Worm (Caenorhabditis elegans): Measurements from ENCODE around the gene F46B3.16.

DNA sequence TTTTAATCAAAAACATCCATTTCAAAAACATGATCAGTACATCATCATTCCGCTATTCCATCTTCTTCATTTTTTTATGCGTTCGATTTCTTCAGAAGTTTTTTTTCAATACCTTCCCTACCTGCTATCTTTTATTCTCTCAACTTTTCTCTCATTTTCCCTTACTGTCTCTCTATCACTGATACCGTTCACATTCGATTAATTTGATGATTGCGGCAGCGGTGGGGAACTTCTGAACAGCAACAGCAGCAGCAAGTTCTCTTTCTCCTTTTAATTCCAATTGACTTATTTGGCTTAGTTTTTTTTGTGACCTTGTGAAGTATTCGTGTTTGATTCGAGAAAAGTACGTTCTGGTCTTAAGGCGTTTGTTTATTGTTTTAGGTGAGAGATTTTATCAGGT is 14.4 kb downstream of the F46B3.16 start:
- TF ChIP-seq unc-62 (GFP tag; optimal IDR thresholded peaks at IDR 0.05) (no peak), ama-1 (optimal IDR thresholded peaks at IDR 0.05) (no peak), ama-1 (GFP tag; optimal IDR thresholded peaks at IDR 0.05) (no peak), madf-8 (GFP tag; conservative IDR thresholded peaks at IDR 0.05) (no peak), ceh-40 (GFP tag; IDR thresholded peaks at IDR 0.05) (no peak), snpc-1.1 (tag; optimal IDR thresholded peaks at IDR 0.05; ENCODE audit: insufficient read depth) (no peak), nfya-1 (tag; optimal IDR thresholded peaks at IDR 0.05; ENCODE audit: borderline replicate concordance, insufficient read depth) (no peak), egrh-3 (GFP tag; IDR thresholded peaks at IDR 0.05) (no peak), mel-28 (tag; optimal IDR thresholded peaks at IDR 0.05; ENCODE audit: borderline replicate concordance) (no peak), F23B12.7 (tag; optimal IDR thresholded peaks at IDR 0.05; ENCODE audit: insufficient read depth) (no peak), C17E4.6 (GFP tag; IDR thresholded peaks at IDR 0.05) (no peak), sptf-2 (GFP tag; optimal IDR thresholded peaks at IDR 0.05) (no peak), attf-3 (GFP tag; conservative IDR thresholded peaks at IDR 0.05) (no peak), Y95B8A.8 (GFP tag; IDR thresholded peaks at IDR 0.05) (no peak), repo-1 (tag; optimal IDR thresholded peaks at IDR 0.05) (no peak)
